Fruit fly (Drosophila melanogaster) whole organism, embryonic: ENCODE measurements around the gene CG9173.

Experiments used
- Abd-B ChIP-seq: fragments of 200-800 bp; sonication (Bioruptor generic); optimal IDR thresholded peaks from 2 replicates; lab custom pipeline; 2018; ENCODE audit warnings: missing biosample characterization, mild to moderate bottlenecking, missing genetic modification characterization, moderate library complexity
- BtbVII ChIP-seq: fragments of 200-800 bp; sonication (Bioruptor generic); optimal IDR thresholded peaks from 3 replicates; lab custom pipeline; 2017; ENCODE audit warnings: missing biosample characterization, mild to moderate bottlenecking, missing genetic modification characterization
- CG10959 ChIP-seq: fragments of 200-800 bp; sonication (Bioruptor generic); IDR thresholded peaks from 2 replicates; pipeline ENCODE4 v1.3.6; 2022; ENCODE audit warnings: missing biosample characterization, missing genetic modification characterization
- CG11093 ChIP-seq: fragments of 200-800 bp; sonication (Bioruptor generic); IDR thresholded peaks from 3 replicates; pipeline ENCODE4 v1.3.6; 2022; ENCODE audit warnings: missing biosample characterization, missing genetic modification characterization
- CG13287 ChIP-seq: fragments of 200-800 bp; sonication (Bioruptor generic); IDR thresholded peaks from 2 replicates; pipeline ENCODE4 v1.3.6; 2022; ENCODE audit warnings: missing biosample characterization, missing genetic modification characterization; ENCODE audit not compliant: partially characterized antibody
- CG13894 ChIP-seq: fragments of 200-800 bp; sonication (Bioruptor generic); optimal IDR thresholded peaks from 3 replicates; lab custom pipeline; 2018; ENCODE audit warnings: missing biosample characterization, mild to moderate bottlenecking, missing genetic modification characterization, moderate library complexity
- CG2678 ChIP-seq: fragments of 200-800 bp; sonication (Bioruptor generic); optimal IDR thresholded peaks from 3 replicates; lab custom pipeline; 2019; ENCODE audit warnings: missing biosample characterization, mild to moderate bottlenecking, missing genetic modification characterization, moderate library complexity
- CG31365 ChIP-seq: fragments of 200-800 bp; sonication (Bioruptor generic); optimal IDR thresholded peaks from 2 replicates; lab custom pipeline; 2018; ENCODE audit warnings: missing biosample characterization, mild to moderate bottlenecking, missing genetic modification characterization
- CG4854 ChIP-seq: fragments of 200-800 bp; sonication (Bioruptor generic); optimal IDR thresholded peaks from 2 replicates; lab custom pipeline; 2016; ENCODE audit warnings: missing biosample characterization, missing genetic modification characterization, inconsistent platforms
- CG5245 ChIP-seq: fragments of 200-800 bp; sonication (Bioruptor generic); optimal IDR thresholded peaks from 3 replicates; lab custom pipeline; 2016; ENCODE audit warnings: missing biosample characterization, missing genetic modification characterization
- CG8089 ChIP-seq: fragments of 200-800 bp; sonication (Bioruptor generic); optimal IDR thresholded peaks from 3 replicates; lab custom pipeline; 2016; ENCODE audit warnings: missing biosample characterization, missing genetic modification characterization
- D19B ChIP-seq: fragments of 200-800 bp; sonication (Bioruptor generic); optimal IDR thresholded peaks from 2 replicates; lab custom pipeline; 2017; ENCODE audit warnings: missing biosample characterization, mild to moderate bottlenecking, missing genetic modification characterization
- Drgx ChIP-seq: fragments of 200-800 bp; sonication (Bioruptor generic); IDR thresholded peaks from 2 replicates; pipeline ENCODE4 v1.3.6; 2022; ENCODE audit warnings: missing biosample characterization, missing genetic modification characterization
- H2.0 ChIP-seq: fragments of 200-800 bp; sonication (Bioruptor generic); IDR thresholded peaks from 2 replicates; pipeline ENCODE4 v1.3.6; 2022; ENCODE audit warnings: missing biosample characterization, missing genetic modification characterization
- HLH54F ChIP-seq: fragments of 200-800 bp; sonication (Bioruptor generic); optimal IDR thresholded peaks from 3 replicates; lab custom pipeline; 2016; ENCODE audit warnings: missing biosample characterization, missing genetic modification characterization
- HmgD ChIP-seq: fragments of 200-800 bp; sonication (Bioruptor generic); optimal IDR thresholded peaks from 3 replicates; lab custom pipeline; 2016; ENCODE audit warnings: missing biosample characterization, missing genetic modification characterization
- Hmr ChIP-seq: fragments of 200-800 bp; sonication (Bioruptor generic); optimal IDR thresholded peaks from 3 replicates; lab custom pipeline; 2017; ENCODE audit warnings: mild to moderate bottlenecking, missing biosample characterization, missing genetic modification reagents, missing genetic modification characterization
- Jarid2 ChIP-seq: fragments of 200-800 bp; sonication (Bioruptor generic); optimal IDR thresholded peaks from 3 replicates; lab custom pipeline; 2017; ENCODE audit warnings: mild to moderate bottlenecking, missing biosample characterization, missing genetic modification reagents, missing genetic modification characterization
- Lim3 ChIP-seq: fragments of 200-800 bp; sonication (Bioruptor generic); IDR thresholded peaks from 2 replicates; pipeline ENCODE4 v1.3.6; 2022; ENCODE audit warnings: missing biosample characterization, missing genetic modification characterization
- Myb ChIP-seq: fragments of 200-800 bp; sonication (Bioruptor generic); optimal IDR thresholded peaks from 2 replicates; lab custom pipeline; 2016; ENCODE audit warnings: missing biosample characterization, missing genetic modification characterization
- NC2α ChIP-seq: fragments of 200-800 bp; sonication (Bioruptor generic); optimal IDR thresholded peaks from 2 replicates; lab custom pipeline; 2016; ENCODE audit warnings: missing biosample characterization, missing genetic modification characterization
- NK7.1 ChIP-seq: fragments of 200-800 bp; sonication (Bioruptor generic); optimal IDR thresholded peaks from 3 replicates; lab custom pipeline; 2016; ENCODE audit warnings: missing biosample characterization, missing genetic modification characterization
- Sin3A ChIP-seq: fragments of >200 bp; optimal IDR thresholded peaks from 2 replicates; lab custom pipeline; 2018
- Sry-δ ChIP-seq: fragments of 200-800 bp; sonication (Bioruptor generic); optimal IDR thresholded peaks from 2 replicates; lab custom pipeline; 2016; ENCODE audit warnings: missing biosample characterization, missing genetic modification characterization
- Stat92E ChIP-seq, 3 experiments: fragments of >200 bp in 2 of 3; fragments of 200-800 bp in 1 of 3; sonication (Bioruptor generic) in 1 of 3; optimal IDR thresholded peaks; 2 replicates each; lab custom pipeline; 2017 to 2019; ENCODE audit warnings: missing biosample characterization in 3 of 3, missing genetic modification characterization in 3 of 3, mild to moderate bottlenecking in 1 of 3, moderate library complexity in 1 of 3
- ab ChIP-seq: fragments of 200-800 bp; sonication (Bioruptor generic); optimal IDR thresholded peaks from 2 replicates; lab custom pipeline; 2016; ENCODE audit warnings: missing biosample characterization, missing genetic modification characterization
- al ChIP-seq: fragments of 200-800 bp; sonication (Bioruptor generic); IDR thresholded peaks from 2 replicates; pipeline ENCODE4 v1.3.6; 2022; ENCODE audit warnings: missing biosample characterization, missing genetic modification characterization
- ase ChIP-seq: fragments of 200-800 bp; sonication (Bioruptor generic); IDR thresholded peaks from 3 replicates; pipeline ENCODE4 v1.3.6; 2022; ENCODE audit warnings: missing biosample characterization, missing genetic modification characterization
- bbx ChIP-seq: fragments of 200-800 bp; sonication (Bioruptor generic); IDR thresholded peaks from 2 replicates; pipeline ENCODE4 v1.3.6; 2022; ENCODE audit warnings: missing biosample characterization, missing genetic modification characterization; ENCODE audit not compliant: partially characterized antibody
- danr ChIP-seq: fragments of 200-800 bp; sonication (Bioruptor generic); IDR thresholded peaks from 2 replicates; pipeline ENCODE4 v1.3.6; 2022; ENCODE audit warnings: missing biosample characterization, missing genetic modification characterization
- exex ChIP-seq: fragments of 200-800 bp; sonication (Bioruptor generic); optimal IDR thresholded peaks from 4 replicates; lab custom pipeline; 2018; ENCODE audit warnings: missing biosample characterization, mild to moderate bottlenecking, missing genetic modification characterization, moderate library complexity
- gce ChIP-seq: fragments of 200-800 bp; sonication (Bioruptor generic); IDR thresholded peaks from 3 replicates; pipeline ENCODE4 v1.3.6; 2022; ENCODE audit warnings: missing biosample characterization, missing genetic modification characterization
- gcm2 ChIP-seq: fragments of 200-800 bp; sonication (Bioruptor generic); optimal IDR thresholded peaks from 2 replicates; lab custom pipeline; 2016; ENCODE audit warnings: missing biosample characterization, missing genetic modification characterization
- h ChIP-seq: fragments of >200 bp; optimal IDR thresholded peaks from 2 replicates; lab custom pipeline; 2017
- her ChIP-seq: fragments of 200-800 bp; sonication (Bioruptor generic); optimal IDR thresholded peaks from 2 replicates; lab custom pipeline; 2016; ENCODE audit warnings: missing biosample characterization, missing genetic modification characterization
- kni ChIP-seq: fragments of 200-800 bp; sonication (Bioruptor generic); optimal IDR thresholded peaks from 3 replicates; lab custom pipeline; 2017; ENCODE audit warnings: mild to moderate bottlenecking, missing biosample characterization, missing genetic modification reagents, missing genetic modification characterization
- knrl ChIP-seq: fragments of 200-800 bp; sonication (Bioruptor generic); IDR thresholded peaks from 3 replicates; pipeline ENCODE4 v1.3.6; 2022; ENCODE audit warnings: missing biosample characterization, missing genetic modification characterization; ENCODE audit not compliant: partially characterized antibody
- nau ChIP-seq: fragments of 200-800 bp; sonication (Bioruptor generic); optimal IDR thresholded peaks from 3 replicates; lab custom pipeline; 2017; ENCODE audit warnings: missing biosample characterization, mild to moderate bottlenecking, missing genetic modification characterization, missing genetic modification reagents
- nerfin-2 ChIP-seq: fragments of 200-800 bp; sonication (Bioruptor generic); IDR thresholded peaks from 2 replicates; pipeline ENCODE4 v1.3.6; 2022; ENCODE audit warnings: missing biosample characterization, missing genetic modification characterization; ENCODE audit not compliant: partially characterized antibody
- nmo ChIP-seq: fragments of 200-800 bp; sonication (Bioruptor generic); optimal IDR thresholded peaks from 2 replicates; lab custom pipeline; 2018; ENCODE audit warnings: missing biosample characterization, mild to moderate bottlenecking, missing genetic modification characterization, moderate library complexity
- sens-2 ChIP-seq: fragments of 200-800 bp; sonication (Bioruptor generic); IDR thresholded peaks from 2 replicates; pipeline ENCODE4 v1.3.6; 2022; ENCODE audit warnings: missing biosample characterization, missing genetic modification characterization
- tio ChIP-seq: fragments of 200-800 bp; sonication (Bioruptor generic); optimal IDR thresholded peaks from 2 replicates; lab custom pipeline; 2017; ENCODE audit warnings: missing biosample characterization, missing genetic modification characterization, inconsistent platforms
- toy ChIP-seq: fragments of 200-800 bp; sonication (Bioruptor generic); IDR thresholded peaks from 2 replicates; pipeline ENCODE4 v1.3.6; 2022; ENCODE audit warnings: missing biosample characterization, missing genetic modification characterization
- wdn ChIP-seq: fragments of 200-800 bp; sonication (Bioruptor generic); IDR thresholded peaks from 2 replicates; pipeline ENCODE4 v1.3.6; 2022; ENCODE audit warnings: missing biosample characterization, missing genetic modification characterization

CG9173 gene

DNA sequence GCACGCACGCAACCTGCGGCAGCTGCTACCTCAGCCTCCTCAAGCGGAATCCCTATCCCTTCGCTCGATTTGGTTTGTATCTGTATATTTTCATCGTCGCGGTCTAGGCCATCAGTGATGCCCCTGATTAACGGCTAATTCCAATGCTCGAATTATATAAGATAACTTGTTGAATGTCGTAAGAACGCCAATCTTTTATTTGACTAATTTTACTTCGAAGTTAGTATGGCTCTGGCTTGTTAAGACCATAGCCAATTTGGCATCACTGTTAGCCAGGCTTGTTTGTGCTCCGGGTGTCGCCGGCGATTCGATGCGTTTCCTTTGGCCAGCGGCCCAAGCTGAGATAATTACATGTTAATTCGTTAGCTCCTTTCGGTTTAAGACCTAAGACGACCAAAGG, 9.2 kb downstream of the CG9173 start (continued):
- TF ChIP-seq CG11093 (GFP tag; lab: Robert Waterston, UW) = no peak
- TF ChIP-seq CG13287 (GFP tag; lab: Robert Waterston, UW) = no peak
- peak; percentile 51 for TF ChIP-seq H2.0 (GFP tag; lab: Robert Waterston, UW)
- no peak for TF ChIP-seq Hmr
- TF ChIP-seq ase = no peak
- TF ChIP-seq nerfin-2 (GFP tag; lab: Robert Waterston, UW) = no peak
- no peak for TF ChIP-seq CG13894 (tag; lab: Kevin White, UChicago)
- TF ChIP-seq CG31365 (tag; lab: Kevin White, UChicago) = no peak
- TF ChIP-seq NC2α (GFP tag; lab: Kevin White, UChicago) = no peak
- TF ChIP-seq Stat92E (GFP tag; optimal IDR thresholded peaks at IDR 0.05; lab: Kevin White, UChicago) = no peak
- TF ChIP-seq toy (GFP tag; lab: Robert Waterston, UW) = no peak
- peak; percentile 36 for TF ChIP-seq tio (GFP tag; lab: Kevin White, UChicago)
- no peak for TF ChIP-seq nau (GFP tag; lab: Kevin White, UChicago)
- no peak for TF ChIP-seq Lim3 (GFP tag; lab: Robert Waterston, UW)
- TF ChIP-seq h = no peak
- TF ChIP-seq HLH54F (GFP tag; lab: Kevin White, UChicago) = peak; percentile 4
- TF ChIP-seq HmgD (GFP tag; lab: Kevin White, UChicago) = no peak
- no peak for TF ChIP-seq knrl (GFP tag; lab: Robert Waterston, UW)
- no peak for TF ChIP-seq Drgx (GFP tag; lab: Robert Waterston, UW)
- TF ChIP-seq kni (GFP tag; lab: Kevin White, UChicago) = no peak
- TF ChIP-seq ab (GFP tag; lab: Kevin White, UChicago) = no peak
- no peak for TF ChIP-seq Sin3A (lab: Kevin White, UChicago)
- no peak for TF ChIP-seq BtbVII (GFP tag; lab: Kevin White, UChicago)
- TF ChIP-seq CG4854 (GFP tag; lab: Kevin White, UChicago) = no peak
- TF ChIP-seq danr (GFP tag; lab: Robert Waterston, UW) = no peak
- TF ChIP-seq Sry-δ = no peak
- TF ChIP-seq her (GFP tag; lab: Kevin White, UChicago) = no peak
- TF ChIP-seq Abd-B (GFP tag; lab: Kevin White, UChicago) = peak; percentile 9
- 0 out of 3 replicates have a peak, but pooled peaks have one; percentile 46 for TF ChIP-seq gce
- no peak for TF ChIP-seq CG8089
- no peak for TF ChIP-seq exex
- TF ChIP-seq D19B = no peak
- peak; percentile 1 for TF ChIP-seq Myb (GFP tag; lab: Kevin White, UChicago)
- TF ChIP-seq CG10959 = no peak
- TF ChIP-seq sens-2 (GFP tag; lab: Robert Waterston, UW) = peak; percentile 67
- peak; percentile 31 for TF ChIP-seq nmo (GFP tag; lab: Kevin White, UChicago)
- TF ChIP-seq NK7.1 = no peak
- no peak for TF ChIP-seq bbx (GFP tag; lab: Robert Waterston, UW)
- no peak for TF ChIP-seq CG5245 (GFP tag; lab: Kevin White, UChicago)
- TF ChIP-seq CG2678 = peak; percentile 13
- no peak for TF ChIP-seq Jarid2 (GFP tag; lab: Kevin White, UChicago)
- no peak for TF ChIP-seq gcm2 (GFP tag; lab: Kevin White, UChicago)
- no peak for TF ChIP-seq al (GFP tag; lab: Robert Waterston, UW)
- no peak for TF ChIP-seq wdn
